Fruit fly (Drosophila melanogaster) whole organism, embryonic: ENCODE data around the gene Pdxk.

Source experiments
- CG16779 ChIP-seq: fragments of 200-800 bp; sonication (Bioruptor generic); IDR thresholded peaks from 2 replicates; pipeline ENCODE4 v1.3.6; 2022; ENCODE audit warnings: missing biosample characterization, missing genetic modification characterization
- CG18619 ChIP-seq: fragments of 200-800 bp; sonication (Bioruptor generic); optimal IDR thresholded peaks from 3 replicates; lab custom pipeline; 2017; ENCODE audit warnings: missing biosample characterization, mild to moderate bottlenecking, missing genetic modification characterization
- CG30431 ChIP-seq: fragments of 200-800 bp; sonication (Bioruptor generic); optimal IDR thresholded peaks from 2 replicates; lab custom pipeline; 2017; ENCODE audit warnings: missing biosample characterization, missing genetic modification characterization
- CG7357 ChIP-seq: fragments of 200-800 bp; sonication (Bioruptor generic); IDR thresholded peaks from 3 replicates; pipeline ENCODE4 v1.3.6; 2022; ENCODE audit warnings: missing biosample characterization, missing genetic modification characterization
- HHEX ChIP-seq: fragments of 200-800 bp; sonication (Bioruptor generic); optimal IDR thresholded peaks from 3 replicates; lab custom pipeline; 2017; ENCODE audit warnings: missing biosample characterization, mild to moderate bottlenecking, missing genetic modification characterization, missing genetic modification reagents
- Lim3 ChIP-seq: fragments of 200-800 bp; sonication (Bioruptor generic); IDR thresholded peaks from 2 replicates; pipeline ENCODE4 v1.3.6; 2022; ENCODE audit warnings: missing biosample characterization, missing genetic modification characterization
- Ravus ChIP-seq: fragments of 200-800 bp; sonication (Bioruptor generic); IDR thresholded peaks from 2 replicates; pipeline ENCODE4 v1.3.6; 2022; ENCODE audit warnings: missing biosample characterization, missing genetic modification characterization
- bcd ChIP-seq: fragments of 200-800 bp; sonication (Bioruptor generic); optimal IDR thresholded peaks from 2 replicates; lab custom pipeline; 2017; ENCODE audit warnings: missing biosample characterization, mild to moderate bottlenecking, missing genetic modification characterization
- lilli ChIP-seq: fragments of 200-800 bp; sonication (Bioruptor generic); optimal IDR thresholded peaks from 3 replicates; lab custom pipeline; 2016; ENCODE audit warnings: missing biosample characterization, missing genetic modification characterization

DNA sequence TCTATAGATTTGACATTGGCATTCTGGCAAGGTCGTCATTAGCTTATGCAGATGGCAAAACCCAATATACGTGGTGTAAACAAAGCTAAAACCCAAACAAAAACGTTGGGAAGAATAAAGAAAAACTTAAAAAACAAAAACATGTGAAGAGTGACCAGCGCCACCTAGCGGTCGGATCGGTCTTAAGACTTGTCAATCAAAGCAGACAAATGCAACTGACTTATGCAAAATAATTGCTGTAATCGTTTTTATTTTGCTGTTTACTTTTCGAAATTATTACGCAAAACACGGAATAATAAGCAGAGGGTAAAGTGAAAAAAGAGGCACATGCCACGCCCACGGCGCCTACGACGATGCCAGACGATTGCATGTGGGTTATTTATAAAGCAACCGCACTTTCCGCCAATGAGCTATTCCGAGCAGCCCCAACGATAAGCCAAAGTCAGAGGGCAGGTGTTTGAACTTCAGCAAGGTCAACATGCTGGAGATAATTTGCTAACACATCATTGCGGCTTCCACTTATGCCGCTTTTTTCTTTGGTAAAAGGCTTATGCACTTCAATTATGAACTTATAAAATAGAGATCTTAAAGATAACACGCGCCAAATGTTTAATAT lies 3.9 kb upstream of the Pdxk start:
- TF ChIP-seq Lim3: no peak
- TF ChIP-seq CG16779 (GFP tag; lab: Robert Waterston, UW): no peak
- TF ChIP-seq CG18619: no peak
- TF ChIP-seq CG7357: no peak
- TF ChIP-seq bcd (GFP tag; lab: Kevin White, UChicago): no peak
- TF ChIP-seq CG30431 (GFP tag; lab: Kevin White, UChicago): no peak
- TF ChIP-seq lilli: no peak
- no peak for TF ChIP-seq Ravus (GFP tag; lab: Robert Waterston, UW)
- TF ChIP-seq HHEX: no peak
